Worm (Caenorhabditis elegans): Measurements from ENCODE around the gene C18D4.6.
A peak's percentile ranks its signal among the peaks of the same experiment; 100 is the strongest.
"Not testable (repeated sequence)": the region's sequence is repeated elsewhere in the genome, so short reads cannot be mapped to it uniquely, and the experiment has no call there.

C18D4.6 gene

ce11 chrV:17538279-17538896, at the start of gene C18D4.6:
TSS of gene C18D4.6 (minus strand) at chrV:17538375.
- TF ChIP-seq skn-1 (tag; optimal IDR thresholded peaks at IDR 0.05) = no peak
- peak; percentile 12 for TF ChIP-seq nhr-129 (tag; optimal IDR thresholded peaks at IDR 0.05)
- TF ChIP-seq nhr-21 (tag; optimal IDR thresholded peaks at IDR 0.05) = no peak
- TF ChIP-seq mbf-1 (tag; optimal IDR thresholded peaks at IDR 0.05) = no peak
- no peak for TF ChIP-seq elt-3 (tag; optimal IDR thresholded peaks at IDR 0.05)
- TF ChIP-seq R02D3.7 (tag; optimal IDR thresholded peaks at IDR 0.05) = no peak
- TF ChIP-seq lin-13 (GFP tag; optimal IDR thresholded peaks at IDR 0.05) = no peak
- peak; percentile 43 for TF ChIP-seq gmeb-1 (tag; optimal IDR thresholded peaks at IDR 0.05)
- no peak for TF ChIP-seq ceh-82 (tag; optimal IDR thresholded peaks at IDR 0.05)
- TF ChIP-seq unc-55 (GFP tag; optimal IDR thresholded peaks at IDR 0.05) = peak; percentile 62
- no peak for TF ChIP-seq mdl-1 (tag; optimal IDR thresholded peaks at IDR 0.05)
- TF ChIP-seq nhr-11 (tag; optimal IDR thresholded peaks at IDR 0.05) = no peak
- TF ChIP-seq aly-2 (tag; optimal IDR thresholded peaks at IDR 0.05) = no peak

DNA sequence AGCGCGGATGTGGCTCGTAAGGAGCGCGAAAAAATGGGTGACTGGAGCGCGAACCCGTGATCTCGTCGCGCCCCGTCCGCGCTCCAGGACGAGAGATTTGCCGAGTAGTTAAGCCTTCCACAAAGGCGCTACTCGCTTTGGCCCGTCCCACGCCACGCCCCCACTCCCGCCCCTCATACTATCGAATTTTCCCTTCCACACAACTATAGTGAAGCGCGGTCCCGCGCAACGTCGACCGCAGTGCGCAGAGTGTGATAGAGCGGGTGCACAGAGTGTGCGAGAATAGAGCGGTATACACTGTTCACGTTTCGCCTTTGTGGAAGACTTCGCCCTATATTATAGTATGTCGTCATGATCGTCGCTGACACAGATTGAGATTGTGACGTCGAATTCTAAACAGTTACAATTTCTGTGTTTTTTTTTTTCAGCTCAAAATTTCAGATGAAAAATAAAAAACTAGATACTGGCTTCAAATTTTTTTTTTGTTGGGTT, 46.2 kb upstream of the C18D4.6 start, which contains the start of gene fbxa-133:
Gene fbxa-133 (plus strand): TSS at position 442 of the 492 bp plus-strand sequence.
- not testable (repeated sequence) for TF ChIP-seq ama-1 (optimal IDR thresholded peaks at IDR 0.05); dmd-4 (tag; optimal IDR thresholded peaks at IDR 0.05); unc-62 (GFP tag; optimal IDR thresholded peaks at IDR 0.05)

DNA sequence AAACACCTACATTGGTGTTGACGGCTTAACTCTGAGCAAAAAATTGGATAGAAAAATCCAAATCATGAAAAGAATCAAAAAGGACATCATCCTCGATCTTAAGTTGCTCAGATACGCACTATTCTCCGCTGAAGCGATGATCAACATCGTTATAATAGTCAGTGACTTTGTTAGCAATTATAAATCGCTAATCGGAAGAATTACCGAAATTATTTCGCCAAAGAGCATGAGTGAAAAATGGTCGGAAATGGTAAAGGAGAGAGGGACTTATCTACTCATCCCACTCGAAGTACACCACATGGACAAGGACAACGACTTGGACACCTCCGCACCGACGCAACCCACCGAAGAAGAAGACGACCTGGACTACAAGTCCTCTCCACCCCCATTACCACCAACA, 41.8 kb upstream of the C18D4.6 start:
- TF ChIP-seq lsy-2 (tag; optimal IDR thresholded peaks at IDR 0.05) = no peak
- no peak for TF ChIP-seq nhr-23 (tag; optimal IDR thresholded peaks at IDR 0.05)
- no peak for TF ChIP-seq sma-3 (GFP tag; optimal IDR thresholded peaks at IDR 0.05)

ce11 chrV:17566850-17567249, 28.7 kb upstream of the C18D4.6 start, which contains the start of gene C38D9.2:
TSS of gene C38D9.2 (plus strand) at chrV:17567150.
- no peak for TF ChIP-seq Y55F3AM.14 (GFP tag; optimal IDR thresholded peaks at IDR 0.05)
- TF ChIP-seq zag-1 (tag; optimal IDR thresholded peaks at IDR 0.05) = no peak
- no peak for TF ChIP-seq egl-27 (tag; optimal IDR thresholded peaks at IDR 0.05)
- TF ChIP-seq nhr-129 (tag; optimal IDR thresholded peaks at IDR 0.05) = no peak

DNA sequence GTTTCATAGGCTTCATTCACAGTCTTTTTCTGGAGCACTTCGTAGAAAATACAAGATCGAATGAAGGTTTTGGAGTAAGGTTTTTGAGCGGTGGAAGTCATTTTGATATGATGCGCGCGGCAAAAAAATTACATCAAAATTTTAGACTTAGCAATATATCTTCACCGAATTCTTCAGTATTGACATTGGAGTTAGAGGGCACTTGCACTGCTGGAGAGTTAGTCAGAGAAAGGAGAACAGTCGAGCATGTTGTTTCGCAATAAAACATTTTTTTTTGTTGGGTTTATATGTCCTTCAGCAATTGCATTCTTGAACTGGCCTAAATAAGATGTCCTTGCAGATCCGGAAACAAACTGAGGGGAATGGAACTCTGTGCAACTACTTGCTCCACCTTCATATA, 27.7 kb upstream of the C18D4.6 start, which contains the start of gene fbxa-171:
Gene fbxa-171 (minus strand): TSS at position 101 of the 400 bp plus-strand sequence.
- TF ChIP-seq mab-5 (tag; optimal IDR thresholded peaks at IDR 0.05) = no peak
- TF ChIP-seq lin-13 (GFP tag; optimal IDR thresholded peaks at IDR 0.05) = no peak
- no peak for TF ChIP-seq nhr-23 (tag; optimal IDR thresholded peaks at IDR 0.05)
- TF ChIP-seq ZK546.5 (tag; optimal IDR thresholded peaks at IDR 0.05) = no peak
- no peak for TF ChIP-seq sma-3 (GFP tag; optimal IDR thresholded peaks at IDR 0.05)
- no peak for TF ChIP-seq mbf-1 (tag; optimal IDR thresholded peaks at IDR 0.05)
- no peak for TF ChIP-seq C34F6.9 (tag; optimal IDR thresholded peaks at IDR 0.05)
- TF ChIP-seq unc-39 (tag; optimal IDR thresholded peaks at IDR 0.05) = no peak

DNA sequence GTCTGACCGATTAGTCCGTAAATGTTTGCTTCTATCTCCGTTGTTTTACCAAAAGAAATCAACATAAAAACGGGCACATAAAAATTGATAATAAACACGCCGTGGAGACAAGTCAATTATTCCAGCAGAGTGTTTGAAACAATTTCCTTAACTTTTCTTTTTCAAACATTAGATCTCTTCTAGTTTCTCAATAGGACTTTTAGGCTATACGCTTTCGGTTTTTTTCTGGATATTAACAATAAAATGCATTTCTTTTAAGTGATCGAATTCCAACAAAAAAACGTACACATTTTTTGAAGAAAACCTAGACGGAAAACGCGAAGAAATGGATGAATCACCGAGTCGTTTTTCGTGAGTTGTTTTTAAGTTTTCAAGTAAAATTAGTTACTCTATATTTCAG, 20.8 kb upstream of the C18D4.6 start, which contains the start of gene fbxa-172:
Gene fbxa-172 (plus strand): TSS at position 301 of the 400 bp plus-strand sequence.
- TF ChIP-seq crh-2 (tag; optimal IDR thresholded peaks at IDR 0.05) (no peak), nhr-23 (tag; optimal IDR thresholded peaks at IDR 0.05) (no peak), sma-9 (GFP tag; optimal IDR thresholded peaks at IDR 0.05) (no peak), sma-9 (tag; optimal IDR thresholded peaks at IDR 0.05) (no peak), unc-55 (GFP tag; optimal IDR thresholded peaks at IDR 0.05) (no peak), nhr-77 (tag; optimal IDR thresholded peaks at IDR 0.05) (no peak), nhr-21 (tag; optimal IDR thresholded peaks at IDR 0.05) (no peak), sma-3 (GFP tag; optimal IDR thresholded peaks at IDR 0.05) (no peak), blmp-1 (tag; optimal IDR thresholded peaks at IDR 0.05; ENCODE audit: insufficient read depth) (no peak), nhr-10 (tag; optimal IDR thresholded peaks at IDR 0.05) (no peak)

All from whole organism, L2 larva.